Worm (Caenorhabditis elegans): ENCODE results near the gene dig-1.

The dig-1 gene

DNA sequence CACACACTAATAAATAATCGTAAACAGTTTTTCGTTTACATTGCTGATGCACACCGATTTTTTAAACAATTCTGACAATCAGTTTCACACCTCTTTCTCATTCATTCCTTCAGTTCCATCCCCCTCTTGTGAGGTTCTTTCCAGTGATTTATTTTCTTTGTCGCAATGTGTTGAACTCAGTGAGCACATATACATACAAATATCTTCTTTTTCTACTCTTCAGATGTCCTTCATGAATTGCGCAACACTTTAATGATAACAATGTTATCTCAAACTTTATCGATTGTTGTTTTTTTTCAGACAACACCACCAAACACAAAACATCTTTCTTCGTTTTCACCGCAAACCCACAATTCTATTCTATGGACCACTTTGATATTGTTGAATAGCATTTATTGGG is at the start of gene dig-1:
dig-1 (plus strand) TSS at position 301 of the 400 bp plus-strand sequence.
- no peak for TF ChIP-seq fos-1 (tag; optimal IDR thresholded peaks at IDR 0.05)

ce11 chrIII:6705515-6705914 is 40.6 kb upstream of the dig-1 start, which contains the start of gene F37A4.6:
F37A4.6 (plus strand) TSS chrIII:6705815.
- TF ChIP-seq nhr-28 (tag; optimal IDR thresholded peaks at IDR 0.05): no peak
- no peak for TF ChIP-seq aly-2 (tag; optimal IDR thresholded peaks at IDR 0.05)
- TF ChIP-seq skn-1 (tag; optimal IDR thresholded peaks at IDR 0.05): no peak
- no peak for TF ChIP-seq nhr-67 (tag; optimal IDR thresholded peaks at IDR 0.05)
- no peak for TF ChIP-seq nhr-237 (tag; optimal IDR thresholded peaks at IDR 0.05)

DNA sequence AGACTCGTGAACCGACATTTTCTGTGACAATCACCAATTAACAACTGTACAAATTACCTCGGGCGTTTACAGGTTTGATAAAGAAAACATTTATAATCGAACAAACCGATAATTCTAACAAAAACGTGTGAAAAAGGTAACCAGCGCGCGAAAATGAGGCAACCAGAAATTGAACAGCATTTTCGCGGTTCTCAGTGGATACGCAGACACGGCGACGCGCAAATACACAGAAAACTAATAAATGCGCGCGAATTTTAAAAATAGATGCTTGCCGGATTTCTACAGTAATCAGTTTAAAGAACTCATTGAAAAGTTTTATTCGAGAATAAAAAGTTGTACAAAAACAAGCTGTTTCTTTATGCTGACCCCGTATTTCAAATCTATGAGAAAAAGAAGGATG is 36.1 kb upstream of the dig-1 start, which contains the start of gene isw-1:
isw-1 (minus strand) TSS at position 118 of the 400 bp plus-strand sequence.
- peak; percentile 16 for TF ChIP-seq lin-39 (tag; optimal IDR thresholded peaks at IDR 0.05)
- peak; percentile 51 for TF ChIP-seq nhr-23 (tag; optimal IDR thresholded peaks at IDR 0.05)
- TF ChIP-seq daf-12 (tag; optimal IDR thresholded peaks at IDR 0.05): no peak
- TF ChIP-seq ceh-28 (tag; optimal IDR thresholded peaks at IDR 0.05): peak; percentile 60
- no peak for TF ChIP-seq egl-5 (tag; optimal IDR thresholded peaks at IDR 0.05)
- TF ChIP-seq mml-1 (tag; optimal IDR thresholded peaks at IDR 0.05): no peak
- no peak for TF ChIP-seq aly-2 (tag; optimal IDR thresholded peaks at IDR 0.05)
- peak; percentile 58 for TF ChIP-seq lin-15B (tag; optimal IDR thresholded peaks at IDR 0.05)
- TF ChIP-seq ztf-11 (tag; optimal IDR thresholded peaks at IDR 0.05): no peak
- peak; percentile 48 for TF ChIP-seq nhr-25 (tag; optimal IDR thresholded peaks at IDR 0.05)
- no peak for TF ChIP-seq elt-2 (tag; optimal IDR thresholded peaks at IDR 0.05)

DNA sequence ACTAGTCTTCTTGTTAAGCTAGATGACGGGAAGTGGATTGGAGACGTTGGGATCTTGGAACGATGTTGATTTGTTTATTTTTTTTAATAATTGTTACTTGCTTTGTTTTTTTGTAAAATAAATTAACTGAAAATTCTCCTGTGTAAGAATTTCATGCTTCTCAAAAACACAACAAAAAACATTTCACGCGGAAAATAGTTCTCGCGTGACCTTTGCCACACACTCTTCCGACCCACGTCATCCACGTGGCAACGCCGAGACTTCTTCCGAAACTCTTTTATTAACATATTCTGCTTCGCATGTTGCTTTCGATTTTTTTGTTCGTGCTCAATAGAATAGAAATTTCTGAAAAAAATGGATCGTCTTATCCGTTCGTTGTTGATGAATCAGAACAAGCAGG is 34.5 kb upstream of the dig-1 start, which contains the start of gene F37A4.5:
F37A4.5 (plus strand) TSS at position 301 of the 400 bp plus-strand sequence.
- no peak for TF ChIP-seq jun-1 (tag; optimal IDR thresholded peaks at IDR 0.05)

ce11 chrIII:6713266-6713665 is 32.8 kb upstream of the dig-1 start, which contains the start of gene F37A4.4:
F37A4.4 (plus strand) TSS chrIII:6713566.
- TF ChIP-seq ceh-82 (tag; optimal IDR thresholded peaks at IDR 0.05): no peak
- no peak for TF ChIP-seq skn-1 (tag; optimal IDR thresholded peaks at IDR 0.05)
- no peak for TF ChIP-seq zag-1 (tag; optimal IDR thresholded peaks at IDR 0.05)

DNA sequence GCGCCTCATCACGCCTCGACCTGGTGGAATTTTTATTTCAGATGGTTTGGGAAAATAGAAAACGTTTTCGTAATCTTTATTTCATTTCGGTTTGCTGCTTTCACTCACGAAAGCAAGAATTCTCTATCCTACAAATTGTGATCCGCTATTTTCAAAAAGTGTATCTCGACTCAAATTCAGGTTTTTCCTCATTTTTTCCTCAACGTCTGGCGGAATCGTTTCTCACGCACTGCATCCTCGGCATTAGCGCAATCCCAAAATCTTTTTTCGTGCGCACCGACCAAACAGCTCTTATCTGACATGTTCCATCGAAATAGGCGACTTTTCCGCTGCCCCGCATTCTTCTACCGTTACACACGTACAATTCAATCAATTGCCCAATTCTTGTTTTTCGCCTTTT is 27.8 kb upstream of the dig-1 start, which contains the start of gene F37A4.3:
F37A4.3 (plus strand) TSS at position 301 of the 400 bp plus-strand sequence.
- no peak for TF ChIP-seq unc-39 (tag; optimal IDR thresholded peaks at IDR 0.05)
- no peak for TF ChIP-seq elt-2 (tag; optimal IDR thresholded peaks at IDR 0.05)
- no peak for TF ChIP-seq mml-1 (tag; optimal IDR thresholded peaks at IDR 0.05)
- no peak for TF ChIP-seq nfya-1 (tag; optimal IDR thresholded peaks at IDR 0.05; ENCODE audit: insufficient read depth)
- TF ChIP-seq ZK546.5 (tag; optimal IDR thresholded peaks at IDR 0.05): no peak
- TF ChIP-seq skn-1 (tag; optimal IDR thresholded peaks at IDR 0.05): no peak
- no peak for TF ChIP-seq nhr-76 (tag; optimal IDR thresholded peaks at IDR 0.05)

DNA sequence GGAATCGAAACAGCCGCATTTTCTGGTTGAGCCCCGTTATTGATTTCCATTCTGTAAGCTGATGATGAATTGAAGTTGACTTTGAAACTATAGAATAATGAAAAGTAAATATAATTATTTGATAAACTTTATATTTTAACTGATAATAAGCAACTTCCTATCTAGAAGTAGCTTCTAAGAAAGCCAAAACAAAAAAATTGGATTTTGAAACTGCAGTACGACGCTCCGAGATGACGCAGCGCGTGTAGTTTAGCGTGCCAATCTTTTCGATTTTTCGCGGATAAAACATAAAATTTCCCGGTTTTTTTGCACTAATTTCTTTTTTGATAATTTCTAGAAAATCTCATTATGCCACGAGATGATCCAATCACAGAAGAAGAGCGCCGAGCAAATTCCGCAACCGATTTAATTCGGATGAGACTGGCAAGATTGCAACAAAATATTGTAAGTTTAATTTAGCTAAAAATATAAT is 23.9 kb upstream of the dig-1 start, which contains the start of the genes bath-41 and F37A4.2:
bath-41 (minus strand) TSS at position 51 of the 472 bp plus-strand sequence.
F37A4.2 (plus strand) TSS at position 247 of the 472 bp plus-strand sequence.
- TF ChIP-seq nfya-1 (tag; optimal IDR thresholded peaks at IDR 0.05; ENCODE audit: insufficient read depth) (no peak), lin-15B (tag; optimal IDR thresholded peaks at IDR 0.05) (peak; percentile 26), nhr-23 (tag; optimal IDR thresholded peaks at IDR 0.05) (peak; percentile 17)

DNA sequence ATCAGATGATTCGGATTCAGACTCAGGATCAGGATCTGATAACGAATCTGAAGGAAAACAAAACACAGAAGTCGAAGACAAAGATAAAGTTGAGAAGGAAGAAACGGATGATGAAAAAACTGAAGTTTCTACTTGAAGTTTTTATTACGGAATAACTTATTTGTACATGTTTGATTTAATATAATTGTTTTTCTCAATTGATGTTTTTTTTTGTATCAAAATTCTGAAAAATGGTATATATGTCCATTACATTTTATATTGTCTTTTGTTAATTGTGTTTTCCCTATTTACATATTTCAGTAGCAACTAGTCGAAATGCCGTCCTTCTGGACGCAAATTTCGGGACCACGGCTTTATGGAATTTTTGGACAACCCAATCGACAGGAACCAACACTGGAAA is 23.0 kb upstream of the dig-1 start, which contains the start of gene F37A4.1:
F37A4.1 (plus strand) TSS at position 301 of the 400 bp plus-strand sequence.
- no peak for TF ChIP-seq unc-62 (GFP tag; optimal IDR thresholded peaks at IDR 0.05)
- TF ChIP-seq ceh-28 (tag; optimal IDR thresholded peaks at IDR 0.05): no peak
- TF ChIP-seq skn-1 (tag; optimal IDR thresholded peaks at IDR 0.05): no peak
- TF ChIP-seq mml-1 (tag; optimal IDR thresholded peaks at IDR 0.05): no peak
- no peak for TF ChIP-seq lsy-12 (tag; optimal IDR thresholded peaks at IDR 0.05)
- TF ChIP-seq elt-3 (tag; optimal IDR thresholded peaks at IDR 0.05): no peak
- TF ChIP-seq nhr-11 (tag; optimal IDR thresholded peaks at IDR 0.05): no peak
- no peak for TF ChIP-seq fkh-10 (GFP tag; optimal IDR thresholded peaks at IDR 0.05)
- TF ChIP-seq ZK546.5 (tag; optimal IDR thresholded peaks at IDR 0.05): no peak
- no peak for TF ChIP-seq snpc-4 (tag; optimal IDR thresholded peaks at IDR 0.05)
- no peak for TF ChIP-seq ztf-11 (tag; optimal IDR thresholded peaks at IDR 0.05)
- TF ChIP-seq ceh-16 (tag; optimal IDR thresholded peaks at IDR 0.05): no peak
- no peak for TF ChIP-seq nhr-43 (tag; optimal IDR thresholded peaks at IDR 0.05; ENCODE audit: poor library complexity, severe bottlenecking)
- TF ChIP-seq elt-1 (tag; optimal IDR thresholded peaks at IDR 0.05): no peak
- TF ChIP-seq R02D3.7 (tag; optimal IDR thresholded peaks at IDR 0.05): no peak
- TF ChIP-seq mdl-1 (tag; optimal IDR thresholded peaks at IDR 0.05): no peak
- no peak for TF ChIP-seq daf-12 (tag; optimal IDR thresholded peaks at IDR 0.05)
- TF ChIP-seq nhr-12 (tag; optimal IDR thresholded peaks at IDR 0.05): no peak
- TF ChIP-seq pqm-1 (tag; optimal IDR thresholded peaks at IDR 0.05): no peak
- no peak for TF ChIP-seq elt-2 (tag; optimal IDR thresholded peaks at IDR 0.05)
